Worm (Caenorhabditis elegans) whole organism, mixed stage, embryonic: Measurements from ENCODE around the gene ger-1.

Experiments
- M03D4.4 ChIP-seq: sonication (generic microtip); optimal IDR thresholded peaks from 2 replicates; lab custom pipeline; 2017; ENCODE audit warnings: mild to moderate bottlenecking, missing genetic modification characterization, missing compliant biosample characterization
- bed-3 ChIP-seq: fragments of 200-800 bp; sonication (Bioruptor generic); optimal IDR thresholded peaks from 3 replicates; lab custom pipeline; 2018; ENCODE audit warnings: mild to moderate bottlenecking, missing genetic modification characterization, moderate library complexity, missing compliant biosample characterization
- ceh-39 ChIP-seq: fragments of 150-350 bp; optimal IDR thresholded peaks from 2 replicates; lab custom pipeline; 2014; ENCODE audit warnings: missing biosample characterization, missing genetic modification characterization
- ceh-43 ChIP-seq: fragments of 200-800 bp; sonication (Bioruptor generic); optimal IDR thresholded peaks from 2 replicates; lab custom pipeline; 2018; ENCODE audit warnings: mild to moderate bottlenecking, missing genetic modification characterization, moderate library complexity, missing compliant biosample characterization
- ceh-83 ChIP-seq: fragments of 200-800 bp; sonication (Bioruptor generic); optimal IDR thresholded peaks from 2 replicates; lab custom pipeline; 2018; ENCODE audit warnings: mild to moderate bottlenecking, missing genetic modification characterization, missing compliant biosample characterization
- ces-1 ChIP-seq: fragments of 150-350 bp; optimal IDR thresholded peaks from 2 replicates; lab custom pipeline; 2014; ENCODE audit warnings: missing biosample characterization, missing genetic modification reagents, missing genetic modification characterization
- cnd-1 ChIP-seq: fragments of 200-800 bp; sonication (Bioruptor generic); optimal IDR thresholded peaks from 2 replicates; lab custom pipeline; 2018; ENCODE audit warnings: mild to moderate bottlenecking, missing genetic modification characterization, missing compliant biosample characterization
- drap-1 ChIP-seq: fragments of 200-800 bp; sonication (Bioruptor generic); optimal IDR thresholded peaks from 3 replicates; lab custom pipeline; 2018; ENCODE audit warnings: mild to moderate bottlenecking, missing genetic modification characterization, missing compliant biosample characterization
- elt-1 ChIP-seq: sonication (generic microtip); optimal IDR thresholded peaks from 2 replicates; lab custom pipeline; 2017; ENCODE audit warnings: missing genetic modification characterization, mild to moderate bottlenecking, missing compliant biosample characterization, antibody characterized with exemption, moderate library complexity, borderline replicate concordance; ENCODE audit not compliant: insufficient read depth
- elt-3 ChIP-seq: fragments of 150-350 bp; optimal IDR thresholded peaks from 2 replicates; lab custom pipeline; 2014; ENCODE audit warnings: missing biosample characterization, missing genetic modification characterization
- flh-1 ChIP-seq: fragments of 200-800 bp; sonication (Bioruptor generic); optimal IDR thresholded peaks from 2 replicates; lab custom pipeline; 2018; ENCODE audit warnings: mild to moderate bottlenecking, missing genetic modification characterization, moderate library complexity, missing compliant biosample characterization
- ham-2 ChIP-seq: fragments of 200-800 bp; sonication (Bioruptor generic); optimal IDR thresholded peaks from 2 replicates; lab custom pipeline; 2018; ENCODE audit warnings: mild to moderate bottlenecking, missing genetic modification characterization, missing compliant biosample characterization
- hlh-1 ChIP-seq: fragments of 150-350 bp; optimal IDR thresholded peaks from 2 replicates; lab custom pipeline; 2014; ENCODE audit warnings: missing biosample characterization, missing genetic modification reagents, missing genetic modification characterization
- lin-13 ChIP-seq: fragments of 150-350 bp; optimal IDR thresholded peaks from 2 replicates; lab custom pipeline; 2014; ENCODE audit warnings: missing biosample characterization, missing genetic modification characterization
- lin-32 ChIP-seq: fragments of 200-800 bp; sonication (Bioruptor generic); optimal IDR thresholded peaks from 2 replicates; lab custom pipeline; 2018; ENCODE audit warnings: mild to moderate bottlenecking, missing genetic modification characterization, missing compliant biosample characterization
- lsy-2 ChIP-seq: fragments of 150-350 bp; optimal IDR thresholded peaks from 2 replicates; lab custom pipeline; 2014; ENCODE audit warnings: missing biosample characterization, missing genetic modification characterization
- mab-5 ChIP-seq: fragments of 150-350 bp; optimal IDR thresholded peaks from 2 replicates; lab custom pipeline; 2014; ENCODE audit warnings: missing biosample characterization, missing genetic modification characterization
- mep-1 ChIP-seq: fragments of 150-350 bp; optimal IDR thresholded peaks from 2 replicates; lab custom pipeline; 2017; ENCODE audit warnings: missing biosample characterization, missing genetic modification reagents, missing genetic modification characterization, inconsistent platforms
- mls-2 ChIP-seq: sonication (generic microtip); optimal IDR thresholded peaks from 2 replicates; lab custom pipeline; 2016; ENCODE audit warnings: mild to moderate bottlenecking, missing genetic modification characterization, moderate library complexity, missing compliant biosample characterization
- nhr-12 ChIP-seq: fragments of 150-350 bp; optimal IDR thresholded peaks from 2 replicates; lab custom pipeline; 2014; ENCODE audit warnings: missing biosample characterization, missing genetic modification characterization
- nhr-2 ChIP-seq: fragments of 150-350 bp; optimal IDR thresholded peaks from 2 replicates; lab custom pipeline; 2014; ENCODE audit warnings: missing biosample characterization, missing genetic modification characterization
- nhr-237 ChIP-seq: fragments of 150-350 bp; optimal IDR thresholded peaks from 2 replicates; lab custom pipeline; 2014; ENCODE audit warnings: missing biosample characterization, missing genetic modification characterization
- nhr-28 ChIP-seq: fragments of 150-350 bp; optimal IDR thresholded peaks from 2 replicates; lab custom pipeline; 2014; ENCODE audit warnings: missing biosample characterization, missing genetic modification characterization
- nhr-76 ChIP-seq: sonication (generic microtip); optimal IDR thresholded peaks from 2 replicates; lab custom pipeline; 2017; ENCODE audit warnings: missing biosample characterization, missing genetic modification characterization
- pha-4 ChIP-seq: fragments of 150-350 bp; optimal IDR thresholded peaks from 2 replicates; lab custom pipeline; 2018; ENCODE audit warnings: missing biosample characterization, missing genetic modification reagents, missing genetic modification characterization
- sptf-1 ChIP-seq: sonication (generic microtip); optimal IDR thresholded peaks from 2 replicates; lab custom pipeline; 2017; ENCODE audit warnings: mild to moderate bottlenecking, missing genetic modification characterization, moderate library complexity, missing compliant biosample characterization
- unc-120 ChIP-seq: sonication (generic microtip); optimal IDR thresholded peaks from 2 replicates; lab custom pipeline; 2017; ENCODE audit warnings: missing genetic modification characterization, missing compliant biosample characterization; ENCODE audit not compliant: poor library complexity, severe bottlenecking
- unc-39 ChIP-seq: fragments of 150-350 bp; optimal IDR thresholded peaks from 2 replicates; lab custom pipeline; 2014; ENCODE audit warnings: missing biosample characterization, missing genetic modification characterization
- unc-62 ChIP-seq: fragments of 150-350 bp; optimal IDR thresholded peaks from 2 replicates; lab custom pipeline; 2014; ENCODE audit warnings: missing biosample characterization, missing genetic modification reagents, missing genetic modification characterization

Gene ger-1

ce11 chrIII:7067385-7067896 lies at the start of gene ger-1:
Gene ger-1, minus strand, starts transcription at chrIII:7067477.
- TF ChIP-seq mab-5 (tag; lab: Kevin White, UChicago) (no peak), elt-1 (tag; lab: Kevin White, UChicago) (peak; percentile 30), ham-2 (GFP tag; lab: Kevin White, UChicago) (peak; percentile 3), bed-3 (GFP tag; lab: Kevin White, UChicago) (no peak), nhr-237 (tag; lab: Kevin White, UChicago) (no peak)

ce11 chrIII:7116615-7117252 lies 49.5 kb upstream of the ger-1 start:
- TF ChIP-seq unc-62 (peak; percentile 70), ces-1 (peak; percentile 42), ceh-39 (tag; lab: Kevin White, UChicago) (no peak), unc-120 (tag; lab: Kevin White, UChicago) (peak; percentile 48), flh-1 (GFP tag; lab: Kevin White, UChicago) (no peak), drap-1 (GFP tag; lab: Kevin White, UChicago) (no peak), nhr-237 (tag; lab: Kevin White, UChicago) (peak; percentile 25), pha-4 (peak; percentile 45), lsy-2 (peak; percentile 25), elt-3 (no peak), unc-39 (tag; lab: Kevin White, UChicago) (no peak), lin-32 (GFP tag; lab: Kevin White, UChicago) (no peak)

ce11 chrIII:7114952-7115488 lies 47.7 kb upstream of the ger-1 start, which contains the start of gene nhr-10:
Gene nhr-10, minus strand, starts transcription at chrIII:7115438.
- TF ChIP-seq ceh-43 (GFP tag; lab: Kevin White, UChicago) (no peak), nhr-2 (tag; lab: Kevin White, UChicago) (no peak), M03D4.4 (tag; lab: Kevin White, UChicago) (no peak), bed-3 (GFP tag; lab: Kevin White, UChicago) (no peak), pha-4 (no peak), lin-32 (GFP tag; lab: Kevin White, UChicago) (no peak), ham-2 (GFP tag; lab: Kevin White, UChicago) (no peak), nhr-12 (tag; lab: Kevin White, UChicago) (no peak), nhr-237 (tag; lab: Kevin White, UChicago) (no peak), mep-1 (tag; lab: Kevin White, UChicago) (no peak), unc-39 (tag; lab: Kevin White, UChicago) (no peak), ces-1 (no peak), sptf-1 (tag; lab: Kevin White, UChicago) (no peak), unc-62 (no peak), hlh-1 (tag; lab: Kevin White, UChicago) (no peak), nhr-76 (tag; lab: Kevin White, UChicago) (no peak), ceh-83 (GFP tag; lab: Kevin White, UChicago) (no peak), mab-5 (tag; lab: Kevin White, UChicago) (no peak)
- TF ChIP-seq, all 35 proteins: peak for 0

ce11 chrIII:7112285-7112684 lies 45.0 kb upstream of the ger-1 start:
- no peak for TF ChIP-seq nhr-28 (tag; lab: Kevin White, UChicago)
- no peak for TF ChIP-seq lsy-2
- no peak for TF ChIP-seq mep-1 (tag; lab: Kevin White, UChicago)
- no peak for TF ChIP-seq cnd-1
- TF ChIP-seq elt-3 = no peak
- no peak for TF ChIP-seq unc-120 (tag; lab: Kevin White, UChicago)
- no peak for TF ChIP-seq hlh-1 (tag; lab: Kevin White, UChicago)
- no peak for TF ChIP-seq lin-13 (tag; lab: Kevin White, UChicago)
- TF ChIP-seq elt-1 (tag; lab: Kevin White, UChicago) = no peak
- no peak for TF ChIP-seq ham-2 (GFP tag; lab: Kevin White, UChicago)

- no peak for TF ChIP-seq pha-4
- TF ChIP-seq M03D4.4 (tag; lab: Kevin White, UChicago) = no peak
- TF ChIP-seq nhr-2 (tag; lab: Kevin White, UChicago) = no peak
- no peak for TF ChIP-seq drap-1 (GFP tag; lab: Kevin White, UChicago)
- no peak for TF ChIP-seq unc-39 (tag; lab: Kevin White, UChicago)
- no peak for TF ChIP-seq mls-2
These were observed 44.5 kb upstream of the ger-1 start, which contains the start of gene B0280.7 for ce11 chrIII:7111793-7112192. Gene B0280.7, minus strand, starts transcription at chrIII:7111893.
